Fruit fly (Drosophila melanogaster) S2 (cell line): ENCODE data around the gene cerv.

Experiments used
- CG8478 ChIP-seq: fragments of >200 bp; optimal IDR thresholded peaks from 2 replicates; lab custom pipeline; 2018
- CTCF ChIP-seq, 2 experiments: fragments of >200 bp; optimal IDR thresholded peaks; 2 replicates each; lab custom pipeline; 2018

dm6 chrX:15623809-15624208 lies 45.8 kb upstream of the cerv start:
- TF ChIP-seq CTCF (optimal IDR thresholded peaks at IDR 0.05; lab: Kevin White, UChicago) (no peak), CG8478 (no peak)
